Fruit fly (Drosophila melanogaster): Measurements from ENCODE around the gene HIP.

The HIP gene

DNA sequence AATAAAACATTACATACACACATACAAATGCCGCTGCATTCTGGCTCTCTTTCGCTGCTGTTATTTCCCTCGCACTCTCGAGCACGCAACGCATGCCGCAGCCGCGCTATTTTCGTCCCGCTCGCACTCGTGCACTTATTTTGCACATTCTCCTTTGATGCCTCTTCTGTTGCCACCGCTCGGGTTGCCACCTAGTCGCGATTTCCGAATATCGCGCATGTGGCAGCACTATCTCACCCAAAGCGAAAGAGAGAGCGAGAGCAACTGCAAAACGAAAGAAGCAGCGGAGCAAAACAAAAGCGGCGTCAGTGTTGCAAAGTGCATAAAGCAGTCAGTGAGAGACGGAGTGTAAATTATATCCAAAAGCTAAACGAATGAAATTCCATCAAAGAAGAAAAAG, 18.1 kb upstream of the HIP start:
- TF ChIP-seq Hnf4 (GFP tag; optimal IDR thresholded peaks at IDR 0.05), result peak; percentile 65
- TF ChIP-seq lola (GFP tag; optimal IDR thresholded peaks at IDR 0.05), result no peak
- peak; percentile 68 for TF ChIP-seq br (GFP tag; optimal IDR thresholded peaks at IDR 0.05)
- peak; percentile 41 for TF ChIP-seq Dif (GFP tag; optimal IDR thresholded peaks at IDR 0.05; ENCODE audit: partially characterized antibody)
- TF ChIP-seq CG9705 (GFP tag; optimal IDR thresholded peaks at IDR 0.05), result peak; percentile 4
- TF ChIP-seq ey (GFP tag; optimal IDR thresholded peaks at IDR 0.05), result peak; percentile 34
- TF ChIP-seq Abd-B (GFP tag; optimal IDR thresholded peaks at IDR 0.05), result no peak
- peak; percentile 13 for TF ChIP-seq HLH106 (tag; optimal IDR thresholded peaks at IDR 0.05)
- TF ChIP-seq sv (GFP tag; optimal IDR thresholded peaks at IDR 0.05), result no peak
- TF ChIP-seq sage (GFP tag; optimal IDR thresholded peaks at IDR 0.05), result peak; percentile 40
- TF ChIP-seq brk (GFP tag; optimal IDR thresholded peaks at IDR 0.05), result peak; percentile 24
- no peak for TF ChIP-seq Mio (GFP tag; optimal IDR thresholded peaks at IDR 0.05)
- peak; percentile 58 for TF ChIP-seq tai (GFP tag; optimal IDR thresholded peaks at IDR 0.05)
- no peak for TF ChIP-seq Vsx2 (GFP tag; optimal IDR thresholded peaks at IDR 0.05; ENCODE audit: partially characterized antibody)
- peak; percentile 25 for TF ChIP-seq OdsH (GFP tag; optimal IDR thresholded peaks at IDR 0.05)
- no peak for TF ChIP-seq pan (optimal IDR thresholded peaks at IDR 0.05)
- TF ChIP-seq Dfd (GFP tag; optimal IDR thresholded peaks at IDR 0.05), result no peak
- peak; percentile 35 for TF ChIP-seq CG32264 (GFP tag; optimal IDR thresholded peaks at IDR 0.05)
- no peak for TF ChIP-seq Hr78 (GFP tag; optimal IDR thresholded peaks at IDR 0.05)
- peak; percentile 38 for TF ChIP-seq fru (GFP tag; optimal IDR thresholded peaks at IDR 0.05)
- peak; percentile 23 for TF ChIP-seq Sp1 (GFP tag; optimal IDR thresholded peaks at IDR 0.05)
- no peak for TF ChIP-seq jim (GFP tag; optimal IDR thresholded peaks at IDR 0.05)
- peak; percentile 100 for TF ChIP-seq psq (GFP tag; optimal IDR thresholded peaks at IDR 0.05)
- TF ChIP-seq woc (GFP tag; optimal IDR thresholded peaks at IDR 0.05), result peak; percentile 9
- no peak for TF ChIP-seq Rel (GFP tag; optimal IDR thresholded peaks at IDR 0.05)
- TF ChIP-seq Rel (tag; optimal IDR thresholded peaks at IDR 0.05), result peak; percentile 69
- peak; percentile 69 for TF ChIP-seq rgr (GFP tag; optimal IDR thresholded peaks at IDR 0.05)
- TF ChIP-seq dl (GFP tag; optimal IDR thresholded peaks at IDR 0.05; ENCODE audit: insufficient read depth in 1 of 2, partially characterized antibody in 2 of 2), result peak in 1 of 2 experiments; percentile 36
- no peak for TF ChIP-seq CrebA (GFP tag; optimal IDR thresholded peaks at IDR 0.05; ENCODE audit: borderline replicate concordance)
- TF ChIP-seq usp (GFP tag; optimal IDR thresholded peaks at IDR 0.05), result no peak
- no peak for TF ChIP-seq dmrt93B (GFP tag; optimal IDR thresholded peaks at IDR 0.05)
- no peak for TF ChIP-seq GATAd (GFP tag; optimal IDR thresholded peaks at IDR 0.05)
- no peak for TF ChIP-seq Jra (GFP tag; optimal IDR thresholded peaks at IDR 0.05)
- no peak for TF ChIP-seq N (GFP tag; optimal IDR thresholded peaks at IDR 0.05)
- TF ChIP-seq Hr83 (GFP tag; optimal IDR thresholded peaks at IDR 0.05; ENCODE audit: poor library complexity, severe bottlenecking), result peak; percentile 47
- peak in 1 of 2 experiments; percentile 25 for TF ChIP-seq foxo (GFP tag; optimal IDR thresholded peaks at IDR 0.05)
- TF ChIP-seq Myc (optimal IDR thresholded peaks at IDR 0.05), result no peak
- no peak for TF ChIP-seq dsf (GFP tag; optimal IDR thresholded peaks at IDR 0.05; ENCODE audit: borderline replicate concordance)
- peak; percentile 73 for TF ChIP-seq h (GFP tag; optimal IDR thresholded peaks at IDR 0.05)

DNA sequence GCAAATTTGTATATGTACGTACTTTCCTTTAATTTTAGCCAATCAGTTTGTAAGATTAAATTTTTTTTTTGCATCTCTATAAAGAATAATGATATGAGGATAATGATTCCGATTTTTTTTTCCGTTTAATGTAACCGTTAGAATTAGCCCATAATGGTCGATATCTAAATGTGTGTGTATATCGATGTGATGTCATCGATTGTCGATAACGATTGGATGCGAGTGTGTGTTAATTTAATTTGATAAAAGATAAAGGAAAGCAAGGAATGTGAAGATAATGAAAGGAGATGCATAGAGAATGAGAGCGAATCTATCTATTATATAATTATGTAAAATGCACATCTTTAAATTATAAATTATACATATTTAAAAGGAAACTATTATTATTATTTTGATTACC, 10.5 kb upstream of the HIP start:
- TF ChIP-seq rgr (GFP tag; optimal IDR thresholded peaks at IDR 0.05) (no peak), Rel (GFP tag; optimal IDR thresholded peaks at IDR 0.05) (no peak), Rel (tag; optimal IDR thresholded peaks at IDR 0.05) (no peak), tai (GFP tag; optimal IDR thresholded peaks at IDR 0.05) (no peak), Abd-B (GFP tag; optimal IDR thresholded peaks at IDR 0.05) (no peak), Mio (GFP tag; optimal IDR thresholded peaks at IDR 0.05) (no peak), psq (GFP tag; optimal IDR thresholded peaks at IDR 0.05) (no peak), Hr78 (GFP tag; optimal IDR thresholded peaks at IDR 0.05) (no peak)

- no peak for TF ChIP-seq Mio (GFP tag; optimal IDR thresholded peaks at IDR 0.05)
- no peak for TF ChIP-seq fru (GFP tag; optimal IDR thresholded peaks at IDR 0.05)
- TF ChIP-seq sv (GFP tag; optimal IDR thresholded peaks at IDR 0.05), result no peak
- TF ChIP-seq CrebA (GFP tag; optimal IDR thresholded peaks at IDR 0.05; ENCODE audit: borderline replicate concordance), result no peak
- TF ChIP-seq rgr (GFP tag; optimal IDR thresholded peaks at IDR 0.05), result no peak
- TF ChIP-seq Hr78 (GFP tag; optimal IDR thresholded peaks at IDR 0.05), result no peak
- no peak for TF ChIP-seq jim (GFP tag; optimal IDR thresholded peaks at IDR 0.05)
Observed at dm6 chrX:3789284-3789683, 9.7 kb upstream of the HIP start.

Data from whole organism, wandering third instar larva.